Fruit fly (Drosophila melanogaster): Measurements from ENCODE around the gene CG8833.

dm6 chr3L:13957212-13957668 is 28.4 kb upstream of the CG8833 start:
- TF ChIP-seq Sin3A (optimal IDR thresholded peaks at IDR 0.05): no peak
- no peak for TF ChIP-seq psq (optimal IDR thresholded peaks at IDR 0.05)
- TF ChIP-seq Myc (optimal IDR thresholded peaks at IDR 0.05): no peak
- no peak for TF ChIP-seq h (optimal IDR thresholded peaks at IDR 0.05)
- no peak for TF ChIP-seq ttk (optimal IDR thresholded peaks at IDR 0.05)
- no peak for TF ChIP-seq insv (optimal IDR thresholded peaks at IDR 0.05)
